Fruit fly (Drosophila melanogaster) S2 (cell line): ENCODE measurements around the gene CG1231.

ENCODE experiments used
- CG8478 ChIP-seq: fragments of >200 bp; optimal IDR thresholded peaks from 2 replicates; lab custom pipeline; 2018
- CTCF ChIP-seq, 2 experiments: fragments of >200 bp; optimal IDR thresholded peaks; 2 replicates each; lab custom pipeline; 2018

DNA sequence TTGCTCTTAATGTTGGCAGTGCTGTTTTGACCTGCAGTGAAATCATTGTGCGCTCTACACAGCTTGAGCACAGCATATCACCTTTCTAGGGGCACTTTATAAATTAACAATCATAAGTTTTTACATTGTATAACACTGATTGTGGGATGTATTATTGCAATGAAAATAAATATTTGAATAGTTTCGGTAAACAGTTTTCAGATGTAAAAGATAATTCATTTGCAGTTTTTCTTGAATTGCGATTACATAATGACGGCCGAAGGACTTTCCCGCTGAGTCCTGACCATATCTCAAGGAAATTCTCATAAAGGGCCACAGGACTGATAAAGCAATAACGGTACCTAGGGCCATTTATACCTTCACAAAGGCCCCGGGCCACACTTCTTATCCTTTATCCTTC is 18.4 kb downstream of the CG1231 start:
- no peak for TF ChIP-seq CG8478
- no peak for TF ChIP-seq CTCF (optimal IDR thresholded peaks at IDR 0.05; lab: Kevin White, UChicago)
